Worm (Caenorhabditis elegans): ENCODE results near the gene clc-22.

clc-22 gene

ce11 chrII:3974953-3975352 lies 20.9 kb downstream of the clc-22 start, which contains the start of gene cank-26:
Gene cank-26, minus strand, starts transcription at chrII:3975065.
- TF ChIP-seq tbx-7 (tag; optimal IDR thresholded peaks at IDR 0.05) (no peak), ref-2 (tag; optimal IDR thresholded peaks at IDR 0.05) (no peak), unc-42 (tag; optimal IDR thresholded peaks at IDR 0.05) (peak; percentile 58), ceh-31 (tag; optimal IDR thresholded peaks at IDR 0.05) (peak; percentile 52), ceh-34 (tag; optimal IDR thresholded peaks at IDR 0.05) (no peak), lin-11 (tag; optimal IDR thresholded peaks at IDR 0.05) (no peak), sdc-2 (tag; optimal IDR thresholded peaks at IDR 0.05) (no peak), ceh-19 (GFP tag; optimal IDR thresholded peaks at IDR 0.05) (no peak), ceh-6 (GFP tag; optimal IDR thresholded peaks at IDR 0.05) (no peak), ceh-14 (tag; optimal IDR thresholded peaks at IDR 0.05) (no peak)

ce11 chrII:3972153-3972552 lies 23.7 kb downstream of the clc-22 start, which contains the start of gene K10G6.9:
Gene K10G6.9, plus strand, starts transcription at chrII:3972262.
- TF ChIP-seq ets-4 (tag; optimal IDR thresholded peaks at IDR 0.05) = no peak
- no peak for TF ChIP-seq zip-5 (tag; optimal IDR thresholded peaks at IDR 0.05)
- TF ChIP-seq pat-9 (tag; optimal IDR thresholded peaks at IDR 0.05) = no peak
- no peak for TF ChIP-seq madf-2 (tag; optimal IDR thresholded peaks at IDR 0.05)
- TF ChIP-seq dve-1 (tag; optimal IDR thresholded peaks at IDR 0.05) = no peak
- no peak for TF ChIP-seq C38D4.7 (GFP tag; optimal IDR thresholded peaks at IDR 0.05)
- no peak for TF ChIP-seq dmd-4 (tag; optimal IDR thresholded peaks at IDR 0.05; ENCODE audit: borderline replicate concordance)

ce11 chrII:3968808-3969207 lies 27.1 kb downstream of the clc-22 start:
- no peak for TF ChIP-seq sdc-2 (tag; optimal IDR thresholded peaks at IDR 0.05)
- no peak for TF ChIP-seq ref-2 (tag; optimal IDR thresholded peaks at IDR 0.05)
- no peak for TF ChIP-seq pha-4 (tag; optimal IDR thresholded peaks at IDR 0.05)
- TF ChIP-seq ttx-3 (tag; optimal IDR thresholded peaks at IDR 0.05) = no peak
- TF ChIP-seq ceh-31 (tag; optimal IDR thresholded peaks at IDR 0.05) = no peak
- no peak for TF ChIP-seq syd-9 (tag; optimal IDR thresholded peaks at IDR 0.05)
- TF ChIP-seq lim-6 (tag; optimal IDR thresholded peaks at IDR 0.05) = no peak
- no peak for TF ChIP-seq C08G9.2 (tag; optimal IDR thresholded peaks at IDR 0.05)
- TF ChIP-seq fax-1 (tag; optimal IDR thresholded peaks at IDR 0.05) = no peak
- no peak for TF ChIP-seq K09A11.1 (tag; optimal IDR thresholded peaks at IDR 0.05; ENCODE audit: insufficient read depth)
- TF ChIP-seq rnt-1 (tag; optimal IDR thresholded peaks at IDR 0.05) = no peak
- no peak for TF ChIP-seq pax-1 (tag; optimal IDR thresholded peaks at IDR 0.05)
- no peak for TF ChIP-seq sox-4 (tag; optimal IDR thresholded peaks at IDR 0.05)
- no peak for TF ChIP-seq ceh-14 (tag; optimal IDR thresholded peaks at IDR 0.05)
- no peak for TF ChIP-seq ztf-16 (tag; optimal IDR thresholded peaks at IDR 0.05)
- TF ChIP-seq zip-5 (tag; optimal IDR thresholded peaks at IDR 0.05) = no peak

ce11 chrII:3968070-3968469 lies 27.8 kb downstream of the clc-22 start:
- TF ChIP-seq ceh-6 (GFP tag; optimal IDR thresholded peaks at IDR 0.05) (no peak), ceh-19 (GFP tag; optimal IDR thresholded peaks at IDR 0.05) (no peak), hlh-15 (tag; optimal IDR thresholded peaks at IDR 0.05) (no peak), mec-3 (tag; optimal IDR thresholded peaks at IDR 0.05; ENCODE audit: borderline replicate concordance) (peak; percentile 34)

- TF ChIP-seq pha-2 (tag; optimal IDR thresholded peaks at IDR 0.05) (no peak), K09A11.1 (tag; optimal IDR thresholded peaks at IDR 0.05; ENCODE audit: insufficient read depth) (no peak), fkh-10 (GFP tag; optimal IDR thresholded peaks at IDR 0.05) (no peak), mec-3 (tag; optimal IDR thresholded peaks at IDR 0.05; ENCODE audit: borderline replicate concordance) (no peak), pag-3 (tag; optimal IDR thresholded peaks at IDR 0.05; ENCODE audit: borderline replicate concordance) (no peak), C38D4.7 (GFP tag; optimal IDR thresholded peaks at IDR 0.05) (no peak), ceh-31 (tag; optimal IDR thresholded peaks at IDR 0.05) (no peak), hlh-30 (tag; optimal IDR thresholded peaks at IDR 0.05; ENCODE audit: insufficient read depth) (no peak), che-1 (tag; optimal IDR thresholded peaks at IDR 0.05) (no peak), K02D7.2 (tag; optimal IDR thresholded peaks at IDR 0.05) (no peak), T23F11.4 (GFP tag; optimal IDR thresholded peaks at IDR 0.05) (no peak), ceh-19 (GFP tag; optimal IDR thresholded peaks at IDR 0.05) (no peak), nfya-1 (tag; optimal IDR thresholded peaks at IDR 0.05) (no peak), pax-1 (tag; optimal IDR thresholded peaks at IDR 0.05) (no peak), ceh-9 (tag; optimal IDR thresholded peaks at IDR 0.05) (no peak)
Measured at ce11 chrII:3967061-3967460, 28.8 kb downstream of the clc-22 start.
